Fruit fly (Drosophila melanogaster) whole organism, wandering third instar larva: ENCODE measurements around the gene mRpS11.
A peak's percentile ranks its signal among the peaks of the same experiment; 100 is the strongest.

Source experiments
- Abd-B ChIP-seq: fragments of >200 bp; optimal IDR thresholded peaks from 2 replicates; lab custom pipeline; 2017; ENCODE audit warnings: missing biosample characterization, missing genetic modification characterization
- CrebA ChIP-seq: fragments of 200-800 bp; sonication (Bioruptor generic); optimal IDR thresholded peaks from 2 replicates; lab custom pipeline; 2016; ENCODE audit warnings: missing biosample characterization, mild to moderate bottlenecking, missing genetic modification characterization, borderline replicate concordance
- Dfd ChIP-seq: fragments of >200 bp; optimal IDR thresholded peaks from 2 replicates; lab custom pipeline; 2017; ENCODE audit warnings: missing biosample characterization, missing genetic modification characterization
- Myc ChIP-seq: fragments of >200 bp; optimal IDR thresholded peaks from 2 replicates; lab custom pipeline; 2017
- N ChIP-seq: fragments of >200 bp; optimal IDR thresholded peaks from 2 replicates; lab custom pipeline; 2018; ENCODE audit warnings: missing biosample characterization, missing external identifiers, missing genetic modification characterization
- Vsx2 ChIP-seq: fragments of 200-300, 225-300 bp; sonication (Bioruptor generic); optimal IDR thresholded peaks from 2 replicates; lab custom pipeline; 2018; ENCODE audit warnings: missing biosample characterization, missing genetic modification characterization; ENCODE audit not compliant: partially characterized antibody
- dmrt93B ChIP-seq: fragments of 200-800 bp; sonication (Bioruptor generic); optimal IDR thresholded peaks from 2 replicates; lab custom pipeline; 2018; ENCODE audit warnings: missing biosample characterization, mild to moderate bottlenecking, missing genetic modification characterization
- ey ChIP-seq: fragments of 200-800 bp; sonication (Bioruptor generic); optimal IDR thresholded peaks from 2 replicates; lab custom pipeline; 2016; ENCODE audit warnings: missing biosample characterization, missing genetic modification characterization
- h ChIP-seq: fragments of 200-800 bp; sonication (Bioruptor generic); optimal IDR thresholded peaks from 3 replicates; lab custom pipeline; 2016; ENCODE audit warnings: missing biosample characterization, mild to moderate bottlenecking, missing genetic modification characterization
- lola ChIP-seq: fragments of >200 bp; optimal IDR thresholded peaks from 2 replicates; lab custom pipeline; 2017; ENCODE audit warnings: missing biosample characterization, missing genetic modification characterization
- pan ChIP-seq: fragments of >200 bp; optimal IDR thresholded peaks from 2 replicates; lab custom pipeline; 2017
- psq ChIP-seq: fragments of 200-800 bp; sonication (Bioruptor generic); optimal IDR thresholded peaks from 3 replicates; lab custom pipeline; 2017; ENCODE audit warnings: missing biosample characterization, mild to moderate bottlenecking, missing genetic modification characterization, moderate library complexity
- tai ChIP-seq: sonication (Bioruptor generic); optimal IDR thresholded peaks from 2 replicates; lab custom pipeline; 2016; ENCODE audit warnings: missing biosample characterization, missing genetic modification characterization
- usp ChIP-seq: fragments of >200 bp; optimal IDR thresholded peaks from 2 replicates; lab custom pipeline; 2017; ENCODE audit warnings: missing biosample characterization, missing genetic modification characterization

dm6 chr3R:17117607-17118327, 45.2 kb downstream of the mRpS11 start:
- TF ChIP-seq Myc (no peak), usp (GFP tag; lab: Kevin White, UChicago) (no peak), pan (lab: Kevin White, UChicago) (no peak), ey (GFP tag; lab: Kevin White, UChicago) (peak; percentile 65), dmrt93B (GFP tag; lab: Kevin White, UChicago) (peak; percentile 40), CrebA (GFP tag; lab: Kevin White, UChicago) (no peak), tai (GFP tag; lab: Kevin White, UChicago) (no peak), Vsx2 (GFP tag; lab: Kevin White, UChicago) (no peak), Abd-B (GFP tag; lab: Kevin White, UChicago) (no peak), psq (GFP tag; lab: Kevin White, UChicago) (peak; percentile 84), Dfd (GFP tag; lab: Kevin White, UChicago) (no peak), h (GFP tag; lab: Kevin White, UChicago) (peak; percentile 79), lola (GFP tag; lab: Kevin White, UChicago) (no peak), N (GFP tag; lab: Kevin White, UChicago) (no peak)
